Worm (Caenorhabditis elegans): ENCODE measurements around the gene W04H10.2.

ce11 chrII:602969-603368 is 2.4 kb upstream of the W04H10.2 start:
- TF ChIP-seq ztf-11 (tag; optimal IDR thresholded peaks at IDR 0.05) (no peak), unc-62 (GFP tag; optimal IDR thresholded peaks at IDR 0.05 in 1 of 2) (peak in 1 of 2 experiments; percentile 96), unc-62 (tag; optimal IDR thresholded peaks at IDR 0.05) (no peak), nhr-237 (tag; optimal IDR thresholded peaks at IDR 0.05) (no peak), zip-11 (GFP tag; IDR thresholded peaks at IDR 0.05) (no peak), mdt-29 (GFP tag; IDR thresholded peaks at IDR 0.05) (no peak), hmg-1.1 (GFP tag; IDR thresholded peaks at IDR 0.05) (no peak), fkh-10 (GFP tag; optimal IDR thresholded peaks at IDR 0.05) (no peak), madf-5 (GFP tag; IDR thresholded peaks at IDR 0.05) (no peak), mxl-2 (GFP tag; conservative IDR thresholded peaks at IDR 0.05) (no peak), lin-39 (tag; optimal IDR thresholded peaks at IDR 0.05) (no peak), lin-15B (tag; optimal IDR thresholded peaks at IDR 0.05) (no peak), mdl-1 (tag; optimal IDR thresholded peaks at IDR 0.05) (peak in 1 of 2 experiments; percentile 80)
